Fruit fly (Drosophila melanogaster) whole organism, embryonic: Measurements from ENCODE around the gene CG32075.

Experiments used
- Bgb ChIP-seq: fragments of 200-800 bp; sonication (Bioruptor generic); IDR thresholded peaks from 2 replicates; pipeline ENCODE4 v1.3.6; 2022; ENCODE audit warnings: missing biosample characterization, missing genetic modification characterization; ENCODE audit not compliant: partially characterized antibody
- BtbVII ChIP-seq: fragments of 200-800 bp; sonication (Bioruptor generic); optimal IDR thresholded peaks from 3 replicates; lab custom pipeline; 2017; ENCODE audit warnings: missing biosample characterization, mild to moderate bottlenecking, missing genetic modification characterization
- CG10209 ChIP-seq: fragments of 200-800 bp; sonication (Bioruptor generic); optimal IDR thresholded peaks from 3 replicates; lab custom pipeline; 2017; ENCODE audit warnings: missing biosample characterization, mild to moderate bottlenecking, missing genetic modification characterization, missing genetic modification reagents
- CG10267 ChIP-seq: fragments of 200-800 bp; sonication (Bioruptor generic); optimal IDR thresholded peaks from 2 replicates; lab custom pipeline; 2018; ENCODE audit warnings: missing biosample characterization, mild to moderate bottlenecking, missing genetic modification characterization, moderate library complexity
- CG11696 ChIP-seq: fragments of 200-800 bp; sonication (Bioruptor generic); IDR thresholded peaks from 2 replicates; pipeline ENCODE4 v1.3.6; 2022; ENCODE audit warnings: missing biosample characterization, missing genetic modification characterization
- CG13296 ChIP-seq: fragments of 200-800 bp; sonication (Bioruptor generic); optimal IDR thresholded peaks from 3 replicates; lab custom pipeline; 2018; ENCODE audit warnings: missing biosample characterization, mild to moderate bottlenecking, missing genetic modification characterization
- CG15073 ChIP-seq: fragments of 200-800 bp; sonication (Bioruptor generic); optimal IDR thresholded peaks from 2 replicates; lab custom pipeline; 2016; ENCODE audit warnings: missing biosample characterization, missing genetic modification characterization
- CG1602 ChIP-seq: fragments of 200-800 bp; sonication (Bioruptor generic); optimal IDR thresholded peaks from 3 replicates; lab custom pipeline; 2016; ENCODE audit warnings: missing biosample characterization, missing genetic modification characterization
- CG17385 ChIP-seq: fragments of 200-800 bp; sonication (Bioruptor generic); optimal IDR thresholded peaks from 3 replicates; lab custom pipeline; 2018; ENCODE audit warnings: missing biosample characterization, mild to moderate bottlenecking, missing genetic modification characterization
- CG17568 ChIP-seq: fragments of 200-800 bp; sonication (Bioruptor generic); optimal IDR thresholded peaks from 2 replicates; lab custom pipeline; 2018; ENCODE audit warnings: missing biosample characterization, mild to moderate bottlenecking, missing genetic modification characterization, moderate library complexity
- CG18011 ChIP-seq: fragments of 200-800 bp; sonication (Bioruptor generic); optimal IDR thresholded peaks from 2 replicates; lab custom pipeline; 2017; ENCODE audit warnings: missing biosample characterization, missing genetic modification characterization, mild to moderate bottlenecking, moderate library complexity, missing genotype
- CG1832 ChIP-seq: fragments of 200-800 bp; sonication (Bioruptor generic); optimal IDR thresholded peaks from 2 replicates; lab custom pipeline; 2017; ENCODE audit warnings: missing biosample characterization, mild to moderate bottlenecking, missing genetic modification characterization, inconsistent platforms
- CG2712 ChIP-seq: fragments of 200-800 bp; optimal IDR thresholded peaks from 3 replicates; lab custom pipeline; 2019; ENCODE audit warnings: missing biosample characterization, mild to moderate bottlenecking, missing genetic modification characterization, moderate library complexity
- CG31365 ChIP-seq: fragments of 200-800 bp; sonication (Bioruptor generic); optimal IDR thresholded peaks from 2 replicates; lab custom pipeline; 2018; ENCODE audit warnings: missing biosample characterization, mild to moderate bottlenecking, missing genetic modification characterization
- CG4360 ChIP-seq: fragments of 200-800 bp; sonication (Bioruptor generic); IDR thresholded peaks from 2 replicates; pipeline ENCODE4 v1.3.6; 2022; ENCODE audit warnings: missing biosample characterization, missing genetic modification characterization
- CG5245 ChIP-seq: fragments of 200-800 bp; sonication (Bioruptor generic); optimal IDR thresholded peaks from 3 replicates; lab custom pipeline; 2016; ENCODE audit warnings: missing biosample characterization, missing genetic modification characterization
- CG8290 ChIP-seq, 3 experiments: fragments of 200-800 bp; sonication (Bioruptor generic); optimal IDR thresholded peaks; 2 replicates each; lab custom pipeline; 2016 to 2019; ENCODE audit warnings: missing biosample characterization in 3 of 3, missing genetic modification characterization in 3 of 3, mild to moderate bottlenecking in 2 of 3, moderate library complexity in 1 of 3
- CG8944 ChIP-seq: fragments of 200-800 bp; sonication (Bioruptor generic); optimal IDR thresholded peaks from 3 replicates; lab custom pipeline; 2016; ENCODE audit warnings: missing biosample characterization, missing genetic modification characterization
- CG9437 ChIP-seq: fragments of 200-800 bp; sonication (Bioruptor generic); optimal IDR thresholded peaks from 2 replicates; lab custom pipeline; 2018; ENCODE audit warnings: missing biosample characterization, mild to moderate bottlenecking, missing genetic modification characterization
- CG9876 ChIP-seq: fragments of 200-800 bp; sonication (Bioruptor generic); optimal IDR thresholded peaks from 2 replicates; lab custom pipeline; 2016; ENCODE audit warnings: missing biosample characterization, missing genetic modification characterization
- Dll ChIP-seq: fragments of 200-800 bp; sonication (Bioruptor generic); IDR thresholded peaks from 4 replicates; pipeline ENCODE4 v1.3.6; 2022; ENCODE audit warnings: missing biosample characterization, missing genetic modification characterization; ENCODE audit not compliant: partially characterized antibody
- Fer3 ChIP-seq: fragments of 200-800 bp; sonication (Bioruptor generic); optimal IDR thresholded peaks from 2 replicates; lab custom pipeline; 2018; ENCODE audit warnings: missing biosample characterization, mild to moderate bottlenecking, missing genetic modification characterization, moderate library complexity
- H2.0 ChIP-seq: fragments of 200-800 bp; sonication (Bioruptor generic); IDR thresholded peaks from 2 replicates; pipeline ENCODE4 v1.3.6; 2022; ENCODE audit warnings: missing biosample characterization, missing genetic modification characterization
- NFAT ChIP-seq: fragments of 200-800 bp; sonication (Bioruptor generic); IDR thresholded peaks from 2 replicates; pipeline ENCODE4 v1.3.6; 2022; ENCODE audit warnings: missing biosample characterization, missing genetic modification characterization
- Rfx ChIP-seq: fragments of 200-800 bp; sonication (Bioruptor generic); IDR thresholded peaks from 2 replicates; pipeline ENCODE4 v1.3.6; 2022; ENCODE audit warnings: missing biosample characterization, missing genetic modification characterization
- ab ChIP-seq: fragments of 200-800 bp; sonication (Bioruptor generic); optimal IDR thresholded peaks from 2 replicates; lab custom pipeline; 2016; ENCODE audit warnings: missing biosample characterization, missing genetic modification characterization
- ap ChIP-seq: fragments of 200-800 bp; sonication (Bioruptor generic); IDR thresholded peaks from 2 replicates; pipeline ENCODE4 v1.3.6; 2022; ENCODE audit warnings: missing biosample characterization, missing genetic modification characterization
- ash1 ChIP-seq: fragments of 200-800 bp; sonication (Bioruptor generic); optimal IDR thresholded peaks from 2 replicates; lab custom pipeline; 2018; ENCODE audit warnings: missing biosample characterization, mild to moderate bottlenecking, missing genetic modification characterization
- bbx ChIP-seq: fragments of 200-800 bp; sonication (Bioruptor generic); IDR thresholded peaks from 2 replicates; pipeline ENCODE4 v1.3.6; 2022; ENCODE audit warnings: missing biosample characterization, missing genetic modification characterization; ENCODE audit not compliant: partially characterized antibody
- cad ChIP-seq: fragments of >200 bp; optimal IDR thresholded peaks from 2 replicates; lab custom pipeline; 2017; ENCODE audit warnings: missing biosample characterization, missing genetic modification characterization
- eyg ChIP-seq: fragments of 200-800 bp; sonication (Bioruptor generic); optimal IDR thresholded peaks from 3 replicates; lab custom pipeline; 2016; ENCODE audit warnings: missing biosample characterization, missing genetic modification characterization
- fu2 ChIP-seq: fragments of 200-800 bp; sonication (Bioruptor generic); optimal IDR thresholded peaks from 2 replicates; lab custom pipeline; 2016; ENCODE audit warnings: missing biosample characterization, missing genetic modification characterization
- ham ChIP-seq: fragments of 200-800 bp; sonication (Bioruptor generic); IDR thresholded peaks from 2 replicates; pipeline ENCODE4 v1.3.6; 2022; ENCODE audit warnings: missing biosample characterization, missing genetic modification characterization
- hbn ChIP-seq: fragments of 200-800 bp; sonication (Bioruptor generic); IDR thresholded peaks from 2 replicates; pipeline ENCODE4 v1.3.6; 2022; ENCODE audit warnings: missing biosample characterization, missing genetic modification characterization; ENCODE audit not compliant: partially characterized antibody
- her ChIP-seq: fragments of 200-800 bp; sonication (Bioruptor generic); optimal IDR thresholded peaks from 2 replicates; lab custom pipeline; 2016; ENCODE audit warnings: missing biosample characterization, missing genetic modification characterization
- jing ChIP-seq: fragments of 200-800 bp; sonication (Bioruptor generic); optimal IDR thresholded peaks from 2 replicates; lab custom pipeline; 2018; ENCODE audit warnings: missing biosample characterization, mild to moderate bottlenecking, missing genetic modification characterization
- kay ChIP-seq: fragments of 200-800 bp; sonication (Bioruptor generic); optimal IDR thresholded peaks from 2 replicates; lab custom pipeline; 2016; ENCODE audit warnings: missing biosample characterization, missing genetic modification characterization
- lbe ChIP-seq: fragments of 200-800 bp; sonication (Bioruptor generic); optimal IDR thresholded peaks from 2 replicates; lab custom pipeline; 2016; ENCODE audit warnings: missing biosample characterization, mild to moderate bottlenecking, missing genetic modification characterization
- lov ChIP-seq, 2 experiments: fragments of 200-800 bp in 1 of 2; fragments of >200 bp in 1 of 2; sonication (Bioruptor generic) in 1 of 2; IDR thresholded peaks in 1 of 2; optimal IDR thresholded peaks in 1 of 2; 2 replicates in 1 of 2; 3 replicates in 1 of 2; pipeline versions ENCODE4 v1.3.6 to Lab custom; 2017 to 2022; ENCODE audit warnings: missing biosample characterization in 1 of 2, missing genetic modification characterization in 1 of 2
- maf-S ChIP-seq: fragments of 200-800 bp; sonication (Bioruptor generic); optimal IDR thresholded peaks from 2 replicates; lab custom pipeline; 2016; ENCODE audit warnings: missing biosample characterization, missing genetic modification characterization
- otp ChIP-seq: fragments of 200-800 bp; sonication (Bioruptor generic); IDR thresholded peaks from 3 replicates; pipeline ENCODE4, ENCODE4 v1.3.6; 2022; ENCODE audit warnings: missing biosample characterization, missing genetic modification characterization
- run ChIP-seq: fragments of 200-800 bp; sonication (Bioruptor generic); optimal IDR thresholded peaks from 3 replicates; lab custom pipeline; 2018; ENCODE audit warnings: missing biosample characterization, mild to moderate bottlenecking, missing genetic modification characterization
- sc ChIP-seq, 3 experiments: fragments of >200 bp in 2 of 3; fragments of 200-800 bp in 1 of 3; sonication (Bioruptor generic) in 1 of 3; optimal IDR thresholded peaks; 2 replicates in 2 of 3; 3 replicates in 1 of 3; lab custom pipeline; 2017; ENCODE audit warnings: mild to moderate bottlenecking in 1 of 3, missing biosample characterization in 1 of 3, missing genetic modification characterization in 1 of 3, missing genetic modification reagents in 1 of 3
- sqz ChIP-seq: fragments of 200-800 bp; sonication (Bioruptor generic); optimal IDR thresholded peaks from 3 replicates; lab custom pipeline; 2018; ENCODE audit warnings: missing biosample characterization, mild to moderate bottlenecking, missing genetic modification characterization
- sr ChIP-seq: fragments of 200-800 bp; sonication (Bioruptor generic); IDR thresholded peaks from 3 replicates; pipeline ENCODE4 v1.3.6; 2022; ENCODE audit warnings: missing biosample characterization, missing genetic modification characterization
- tio ChIP-seq: fragments of 200-800 bp; sonication (Bioruptor generic); optimal IDR thresholded peaks from 2 replicates; lab custom pipeline; 2017; ENCODE audit warnings: missing biosample characterization, missing genetic modification characterization, inconsistent platforms
- trem ChIP-seq: fragments of 200-800 bp; optimal IDR thresholded peaks from 3 replicates; lab custom pipeline; 2019; ENCODE audit warnings: missing biosample characterization, mild to moderate bottlenecking, missing genetic modification characterization, moderate library complexity
- zen ChIP-seq: fragments of 200-800 bp; sonication (Bioruptor generic); optimal IDR thresholded peaks from 3 replicates; lab custom pipeline; 2018; ENCODE audit warnings: missing biosample characterization, mild to moderate bottlenecking, missing genetic modification characterization, moderate library complexity

CG32075 gene

dm6 chr3L:11091943-11092609 is 27.3 kb upstream of the CG32075 start (continued):
- peak; percentile 24 for TF ChIP-seq Fer3
- TF ChIP-seq CG13296, result no peak
- TF ChIP-seq her (GFP tag; lab: Kevin White, UChicago), result peak; percentile 61
- TF ChIP-seq fu2 (GFP tag; lab: Kevin White, UChicago), result peak; percentile 34
- TF ChIP-seq CG17568 (GFP tag; lab: Kevin White, UChicago), result no peak
- no peak for TF ChIP-seq CG11696 (GFP tag; lab: Robert Waterston, UW)
- TF ChIP-seq BtbVII (GFP tag; lab: Kevin White, UChicago), result no peak
- TF ChIP-seq Dll (GFP tag; lab: Robert Waterston, UW), result no peak
- no peak for TF ChIP-seq CG18011 (GFP tag; lab: Kevin White, UChicago)
- no peak for TF ChIP-seq sc (optimal IDR thresholded peaks at IDR 0.05; lab: Kevin White, UChicago)
- no peak for TF ChIP-seq sc (GFP tag; optimal IDR thresholded peaks at IDR 0.05; lab: Kevin White, UChicago)
- TF ChIP-seq CG4360 (GFP tag; lab: Robert Waterston, UW), result no peak
- peak; percentile 53 for TF ChIP-seq CG8944 (GFP tag; lab: Kevin White, UChicago)
- peak; percentile 94 for TF ChIP-seq CG10267
- peak; percentile 59 for TF ChIP-seq CG9876 (GFP tag; lab: Kevin White, UChicago)
- peak; percentile 56 for TF ChIP-seq sqz (GFP tag; lab: Kevin White, UChicago)
- TF ChIP-seq CG2712, result peak; percentile 24
- peak; percentile 80 for TF ChIP-seq CG8290 (GFP tag; optimal IDR thresholded peaks at IDR 0.05; lab: Kevin White, UChicago)
- peak; percentile 55 to 78 for TF ChIP-seq CG8290 (tag; optimal IDR thresholded peaks at IDR 0.05; lab: Kevin White, UChicago)
- TF ChIP-seq NFAT (GFP tag; lab: Robert Waterston, UW), result no peak; the same call in 1 of the 2 replicates
- peak; percentile 43 for TF ChIP-seq kay
- TF ChIP-seq otp, result no peak; the same call in 2 of the 3 replicates
- peak; percentile 64 for TF ChIP-seq maf-S
- TF ChIP-seq trem (tag; lab: Kevin White, UChicago), result peak; percentile 32
- TF ChIP-seq CG1602 (GFP tag; lab: Kevin White, UChicago), result peak; percentile 9
- no peak for TF ChIP-seq ham
- TF ChIP-seq sr (GFP tag; lab: Robert Waterston, UW), result peak; percentile 96
- peak; percentile 48 for TF ChIP-seq bbx (GFP tag; lab: Robert Waterston, UW)
- no peak for TF ChIP-seq lov (optimal IDR thresholded peaks at IDR 0.05; lab: Kevin White, UChicago)
- 0 out of 3 replicates have a peak, but pooled peaks have one; percentile 5 for TF ChIP-seq lov (GFP tag; IDR thresholded peaks at IDR 0.05; lab: Robert Waterston, UW)
- peak; percentile 48 for TF ChIP-seq lbe (GFP tag; lab: Kevin White, UChicago)
- TF ChIP-seq CG10209 (GFP tag; lab: Kevin White, UChicago), result peak; percentile 34
- no peak for TF ChIP-seq ab (GFP tag; lab: Kevin White, UChicago)
- TF ChIP-seq CG9437 (GFP tag; lab: Kevin White, UChicago), result peak; percentile 40
- no peak for TF ChIP-seq Bgb
- TF ChIP-seq CG1832 (GFP tag; lab: Kevin White, UChicago), result no peak
- peak; percentile 29 for TF ChIP-seq CG5245 (GFP tag; lab: Kevin White, UChicago)
- peak; percentile 55 for TF ChIP-seq ash1 (GFP tag; lab: Kevin White, UChicago)
- no peak; the same call in 1 of the 2 replicates for TF ChIP-seq hbn
- TF ChIP-seq zen, result no peak
- peak; percentile 27 for TF ChIP-seq eyg (GFP tag; lab: Kevin White, UChicago)
- TF ChIP-seq jing (GFP tag; lab: Kevin White, UChicago), result no peak
- no peak for TF ChIP-seq CG15073 (GFP tag; lab: Kevin White, UChicago)
- no peak for TF ChIP-seq cad (GFP tag; lab: Kevin White, UChicago)
- TF ChIP-seq run (tag; lab: Kevin White, UChicago), result no peak
- TF ChIP-seq ap (GFP tag; lab: Robert Waterston, UW), result no peak
- peak; percentile 19; the same call in 1 of the 2 replicates for TF ChIP-seq H2.0 (GFP tag; lab: Robert Waterston, UW)
- no peak for TF ChIP-seq CG31365 (tag; lab: Kevin White, UChicago)
- peak; percentile 55 for TF ChIP-seq CG17385 (GFP tag; lab: Kevin White, UChicago)
- TF ChIP-seq Rfx, result peak; percentile 53
- no peak for TF ChIP-seq tio (GFP tag; lab: Kevin White, UChicago)
